Worm (Caenorhabditis elegans) whole organism, L4 larva: ENCODE data around the gene Y41C4A.7.

Experiments used
- madf-9 ChIP-seq: fragments of 200-800 bp; sonication (Bioruptor generic); conservative IDR thresholded peaks from 2 replicates; pipeline ENCODE4 v1.3.6; 2022; ENCODE audit warnings: missing genetic modification reagents, missing genetic modification characterization, missing compliant biosample characterization
- mep-1 ChIP-seq: fragments of 150-350 bp; sonication (generic microtip); optimal IDR thresholded peaks from 3 replicates; lab custom pipeline; 2014; ENCODE audit warnings: missing biosample characterization, missing genetic modification characterization
- spr-1 ChIP-seq: sonication (generic microtip); optimal IDR thresholded peaks from 2 replicates; lab custom pipeline; 2016; ENCODE audit warnings: mild to moderate bottlenecking, missing genetic modification characterization, missing compliant biosample characterization

DNA sequence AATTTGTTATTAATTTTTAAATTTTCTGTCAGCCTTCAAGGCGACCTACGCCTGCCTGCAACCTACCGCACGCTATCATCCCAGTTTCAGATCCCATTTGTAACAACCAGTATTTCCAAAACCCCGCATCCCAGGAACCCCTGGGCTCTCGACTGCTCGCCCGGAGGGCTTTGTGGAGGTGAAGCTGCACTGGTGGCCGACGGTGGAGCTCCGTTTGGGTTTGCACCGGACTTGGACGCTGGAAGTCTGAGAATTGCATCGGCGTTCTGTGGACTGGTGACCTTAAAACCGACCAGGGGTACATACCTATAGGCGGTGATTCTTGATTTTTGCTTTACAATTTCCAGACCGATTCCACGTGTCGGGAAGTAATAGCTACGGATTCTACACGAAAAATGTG, 47.2 kb upstream of the Y41C4A.7 start:
- no peak for TF ChIP-seq madf-9 (GFP tag; lab: Robert Waterston, UW)
- no peak for TF ChIP-seq mep-1 (tag; lab: Kevin White, UChicago)
- no peak for TF ChIP-seq spr-1 (tag; lab: Kevin White, UChicago)
